Worm (Caenorhabditis elegans) whole organism, L4/young adult: ENCODE data around the gene mlk-1.

ENCODE experiments used
- W03F9.2 ChIP-seq: fragments of 150-350 bp; optimal IDR thresholded peaks from 2 replicates; lab custom pipeline; 2014; ENCODE audit warnings: missing biosample characterization, missing genetic modification characterization
- him-1 ChIP-seq: sonication (generic microtip); optimal IDR thresholded peaks from 2 replicates; lab custom pipeline; 2016; ENCODE audit warnings: missing genotype, missing genetic modification reagents, missing genetic modification characterization, missing compliant biosample characterization

DNA sequence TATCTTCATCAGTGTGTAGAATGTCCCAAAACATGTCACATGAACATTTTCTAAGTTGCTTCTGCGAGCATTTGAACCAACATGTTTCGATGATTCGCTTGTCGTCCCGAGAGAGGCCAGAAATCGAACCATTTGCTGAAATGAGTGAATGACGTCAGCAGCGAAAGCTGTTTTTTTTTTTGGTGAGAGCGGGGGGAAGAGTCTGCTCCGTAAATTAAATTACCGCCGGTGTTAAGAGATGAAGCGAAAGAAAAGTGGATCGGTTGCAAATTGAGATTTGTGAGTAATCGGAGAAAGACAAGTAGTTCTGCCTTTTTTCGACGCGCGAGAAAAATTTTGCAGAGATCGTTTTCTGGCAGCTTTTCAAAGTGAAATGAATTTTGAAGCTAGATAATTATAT is 23.7 kb upstream of the mlk-1 start:
- TF ChIP-seq him-1 (tag; lab: Kevin White, UChicago), result no peak
- TF ChIP-seq W03F9.2 (tag; lab: Kevin White, UChicago), result no peak
